Fruit fly (Drosophila melanogaster): ENCODE results near the gene CG6999.

Gene CG6999

DNA sequence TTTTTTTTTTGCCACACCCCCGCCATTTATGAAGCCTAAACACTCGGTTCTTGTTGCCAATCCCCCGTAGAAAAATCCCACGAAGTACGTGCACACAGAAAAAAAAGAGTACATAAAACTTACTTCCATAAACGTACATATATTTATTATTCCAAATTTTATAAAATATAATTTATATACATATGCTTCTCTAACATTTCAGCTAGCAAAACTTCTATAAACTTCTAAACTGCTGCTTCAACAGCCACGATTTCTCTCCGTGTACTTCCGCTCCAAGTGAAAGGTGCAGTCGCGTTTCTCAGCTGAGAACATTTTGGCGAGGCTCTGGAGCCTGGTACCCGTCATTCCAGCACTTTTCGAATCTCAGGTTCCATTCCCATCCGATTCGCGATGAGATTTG lies 25.5 kb upstream of the CG6999 start (continued):
- TF ChIP-seq ATbp (GFP tag; optimal IDR thresholded peaks at IDR 0.05) (no peak), CG30403 (GFP tag; optimal IDR thresholded peaks at IDR 0.05) (peak; percentile 13), CG10147 (GFP tag; optimal IDR thresholded peaks at IDR 0.05) (no peak), Hr51 (GFP tag; optimal IDR thresholded peaks at IDR 0.05) (peak in 1 of 2 experiments; percentile 57), Asciz (GFP tag; optimal IDR thresholded peaks at IDR 0.05) (no peak), CG4617 (GFP tag; optimal IDR thresholded peaks at IDR 0.05; ENCODE audit: borderline replicate concordance) (no peak), NC2β (GFP tag; optimal IDR thresholded peaks at IDR 0.05) (no peak), grn (GFP tag; optimal IDR thresholded peaks at IDR 0.05) (no peak), Spps (tag; optimal IDR thresholded peaks at IDR 0.05) (no peak), CG3065 (GFP tag; optimal IDR thresholded peaks at IDR 0.05) (no peak), sr (GFP tag; IDR thresholded peaks at IDR 0.05) (no peak), Xbp1 (GFP tag; optimal IDR thresholded peaks at IDR 0.05) (peak; percentile 17), tgo (GFP tag; IDR thresholded peaks at IDR 0.05) (peak; percentile 60), psq (GFP tag; optimal IDR thresholded peaks at IDR 0.05) (no peak), Xrp1 (GFP tag; IDR thresholded peaks at IDR 0.05) (peak; percentile 48; the same call in 1 of the 2 replicates), CG17361 (GFP tag; IDR thresholded peaks at IDR 0.05) (0 out of 3 replicates have a peak, but pooled peaks have one; percentile 10), eyg (GFP tag; optimal IDR thresholded peaks at IDR 0.05) (no peak)

DNA sequence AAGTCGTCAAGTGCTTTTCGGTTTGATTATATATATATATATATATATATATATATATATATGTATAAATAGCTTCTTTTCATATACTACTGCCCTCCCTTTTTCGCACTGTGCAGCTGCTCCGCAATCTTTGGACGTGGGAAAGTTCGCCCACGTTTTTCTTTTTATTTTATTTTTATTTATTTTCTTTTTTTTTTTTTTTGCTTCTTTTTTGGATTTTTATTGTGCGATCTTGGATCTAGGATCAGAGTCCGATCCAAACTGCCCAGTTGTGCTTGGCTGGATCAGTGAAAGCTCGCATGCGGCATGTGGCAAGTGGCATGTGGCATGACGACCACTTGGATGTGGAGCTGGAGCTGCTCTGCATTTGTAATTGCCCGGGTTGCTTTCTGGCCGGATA lies 24.7 kb upstream of the CG6999 start:
- TF ChIP-seq Gsc (GFP tag; IDR thresholded peaks at IDR 0.05) (no peak), lbe (GFP tag; optimal IDR thresholded peaks at IDR 0.05) (no peak), CG32767 (GFP tag; IDR thresholded peaks at IDR 0.05) (no peak), lilli (GFP tag; optimal IDR thresholded peaks at IDR 0.05) (no peak), Atf-2 (GFP tag; optimal IDR thresholded peaks at IDR 0.05) (no peak), B-H1 (GFP tag; IDR thresholded peaks at IDR 0.05) (no peak), slou (GFP tag; optimal IDR thresholded peaks at IDR 0.05) (no peak), Scr (GFP tag; IDR thresholded peaks at IDR 0.05; ENCODE audit: partially characterized antibody) (no peak), Dip2 (GFP tag; IDR thresholded peaks at IDR 0.05) (no peak), tx (GFP tag; optimal IDR thresholded peaks at IDR 0.05) (no peak), emc (GFP tag; optimal IDR thresholded peaks at IDR 0.05) (no peak), CG33213 (GFP tag; optimal IDR thresholded peaks at IDR 0.05) (no peak), CG6854 (GFP tag; optimal IDR thresholded peaks at IDR 0.05) (no peak), Hmx (GFP tag; optimal IDR thresholded peaks at IDR 0.05) (no peak), Doc3 (GFP tag; IDR thresholded peaks at IDR 0.05; ENCODE audit: partially characterized antibody) (no peak), B-H2 (GFP tag; optimal IDR thresholded peaks at IDR 0.05) (no peak), Sox100B (GFP tag; optimal IDR thresholded peaks at IDR 0.05) (no peak), CG5953 (GFP tag; IDR thresholded peaks at IDR 0.05) (no peak), CG17361 (GFP tag; IDR thresholded peaks at IDR 0.05) (no peak), CG17385 (GFP tag; optimal IDR thresholded peaks at IDR 0.05) (no peak)

DNA sequence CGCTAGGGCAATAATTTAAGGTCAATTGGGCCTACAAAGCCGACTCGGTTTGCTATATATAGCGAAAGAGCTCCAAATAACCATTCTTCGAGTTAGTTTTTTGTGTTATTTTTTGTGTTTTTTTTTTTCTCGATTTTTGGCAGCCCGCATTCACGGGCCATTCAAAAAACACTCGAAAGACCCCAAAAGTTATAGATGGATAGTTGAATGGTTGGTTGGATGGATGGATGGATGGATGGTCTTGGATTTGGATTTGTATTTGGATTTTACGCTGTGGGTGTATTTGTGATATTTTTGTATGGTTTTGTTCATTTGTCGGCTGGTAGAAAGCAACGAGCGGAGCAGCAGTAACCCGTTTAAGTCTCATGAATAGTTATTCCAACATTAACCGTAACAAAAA lies 24.1 kb upstream of the CG6999 start:
- TF ChIP-seq CG8281 (tag; optimal IDR thresholded peaks at IDR 0.05) (peak; percentile 87), abd-A (tag; optimal IDR thresholded peaks at IDR 0.05) (peak; percentile 14), dysf (GFP tag; IDR thresholded peaks at IDR 0.05) (no peak), sd (tag; optimal IDR thresholded peaks at IDR 0.05) (peak; percentile 44), CG13894 (tag; optimal IDR thresholded peaks at IDR 0.05) (peak; percentile 55)

Data from whole organism, embryonic.